Fruit fly (Drosophila melanogaster) whole organism, embryonic: ENCODE measurements around the gene CG14221.
A peak's percentile ranks its signal among the peaks of the same experiment; 100 is the strongest.

Experiments
- CG1024 ChIP-seq: fragments of 200-800 bp; sonication (Bioruptor generic); IDR thresholded peaks from 2 replicates; pipeline ENCODE4 v1.3.6; 2022; ENCODE audit warnings: missing biosample characterization, missing genetic modification characterization
- CG11504 ChIP-seq: fragments of 200-800 bp; sonication (Bioruptor generic); optimal IDR thresholded peaks from 3 replicates; lab custom pipeline; 2019; ENCODE audit warnings: missing biosample characterization, mild to moderate bottlenecking, missing genetic modification characterization, moderate library complexity
- CG11560 ChIP-seq: fragments of 200-800 bp; sonication (Bioruptor generic); IDR thresholded peaks from 3 replicates; pipeline ENCODE4 v1.3.6; 2022; ENCODE audit warnings: missing biosample characterization, missing genetic modification characterization
- CG11695 ChIP-seq: fragments of 200-800 bp; sonication (Bioruptor generic); IDR thresholded peaks from 3 replicates; pipeline ENCODE4 v1.3.6; 2022; ENCODE audit warnings: missing biosample characterization, missing genetic modification characterization
- CG14014 ChIP-seq: fragments of 200-800 bp; sonication (Bioruptor generic); IDR thresholded peaks from 2 replicates; pipeline ENCODE4 v1.3.6; 2022; ENCODE audit warnings: missing biosample characterization, missing genetic modification characterization
- CG14441 ChIP-seq: fragments of 200-800 bp; sonication (Bioruptor generic); IDR thresholded peaks from 2 replicates; pipeline ENCODE4 v1.3.6; 2022; ENCODE audit warnings: missing biosample characterization, missing genetic modification characterization
- CG14710 ChIP-seq: fragments of 200-800 bp; sonication (Bioruptor generic); optimal IDR thresholded peaks from 3 replicates; lab custom pipeline; 2019; ENCODE audit warnings: missing biosample characterization, mild to moderate bottlenecking, missing genetic modification characterization, moderate library complexity
- CG1529 ChIP-seq: fragments of 200-800 bp; sonication (Bioruptor generic); optimal IDR thresholded peaks from 3 replicates; lab custom pipeline; 2018; ENCODE audit warnings: missing biosample characterization, missing genetic modification characterization
- CG15479 ChIP-seq: fragments of 200-800 bp; sonication (Bioruptor generic); optimal IDR thresholded peaks from 3 replicates; lab custom pipeline; 2019; ENCODE audit warnings: missing biosample characterization, mild to moderate bottlenecking, missing genetic modification characterization, moderate library complexity
- CG15601 ChIP-seq: fragments of 200-800 bp; sonication (Bioruptor generic); optimal IDR thresholded peaks from 3 replicates; lab custom pipeline; 2019; ENCODE audit warnings: missing biosample characterization, mild to moderate bottlenecking, missing genetic modification characterization, moderate library complexity
- CG2129 ChIP-seq: fragments of 200-800 bp; sonication (Bioruptor generic); IDR thresholded peaks from 2 replicates; pipeline ENCODE4 v1.3.6; 2022; ENCODE audit warnings: missing biosample characterization, missing genetic modification characterization; ENCODE audit not compliant: partially characterized antibody
- CG2202 ChIP-seq: fragments of 200-800 bp; sonication (Bioruptor generic); optimal IDR thresholded peaks from 2 replicates; lab custom pipeline; 2018; ENCODE audit warnings: missing biosample characterization, mild to moderate bottlenecking, missing genetic modification characterization
- CG31224 ChIP-seq: fragments of 200-800 bp; sonication (Bioruptor generic); IDR thresholded peaks from 2 replicates; pipeline ENCODE4 v1.3.6; 2022; ENCODE audit warnings: missing biosample characterization, missing genetic modification characterization
- CG32532 ChIP-seq: fragments of 200-800 bp; sonication (Bioruptor generic); IDR thresholded peaks from 2 replicates; pipeline ENCODE4 v1.3.6; 2022; ENCODE audit warnings: missing biosample characterization, missing genetic modification characterization
- CG32767 ChIP-seq: fragments of 200-800 bp; sonication (Bioruptor generic); IDR thresholded peaks from 2 replicates; pipeline ENCODE4 v1.3.6; 2022; ENCODE audit warnings: missing biosample characterization, missing genetic modification characterization
- CG32772 ChIP-seq: fragments of 200-800 bp; sonication (Bioruptor generic); IDR thresholded peaks from 2 replicates; pipeline ENCODE4 v1.3.6; 2022; ENCODE audit warnings: missing biosample characterization, missing genetic modification characterization
- CG4360 ChIP-seq: fragments of 200-800 bp; sonication (Bioruptor generic); IDR thresholded peaks from 2 replicates; pipeline ENCODE4 v1.3.6; 2022; ENCODE audit warnings: missing biosample characterization, missing genetic modification characterization
- CG4424 ChIP-seq: fragments of 200-800 bp; sonication (Bioruptor generic); optimal IDR thresholded peaks from 3 replicates; lab custom pipeline; 2016; ENCODE audit warnings: missing biosample characterization, missing genetic modification characterization
- CG4730 ChIP-seq: fragments of 200-800 bp; sonication (Bioruptor generic); IDR thresholded peaks from 2 replicates; pipeline ENCODE4 v1.3.6; 2022; ENCODE audit warnings: missing biosample characterization, missing genetic modification characterization
- CG6854 ChIP-seq: fragments of 200-800 bp; sonication (Bioruptor generic); optimal IDR thresholded peaks from 3 replicates; lab custom pipeline; 2017; ENCODE audit warnings: missing biosample characterization, mild to moderate bottlenecking, missing genetic modification characterization
- CG8388 ChIP-seq: fragments of 200-800 bp; sonication (Bioruptor generic); optimal IDR thresholded peaks from 2 replicates; lab custom pipeline; 2019; ENCODE audit warnings: missing biosample characterization, mild to moderate bottlenecking, missing genetic modification characterization, moderate library complexity
- CG9797 ChIP-seq: fragments of 200-800 bp; sonication (Bioruptor generic); optimal IDR thresholded peaks from 3 replicates; lab custom pipeline; 2018; ENCODE audit warnings: missing biosample characterization, mild to moderate bottlenecking, missing genetic modification characterization
- CG9876 ChIP-seq: fragments of 200-800 bp; sonication (Bioruptor generic); optimal IDR thresholded peaks from 2 replicates; lab custom pipeline; 2016; ENCODE audit warnings: missing biosample characterization, missing genetic modification characterization
- Doc2 ChIP-seq: fragments of 200-800 bp; sonication (Bioruptor generic); IDR thresholded peaks from 2 replicates; pipeline ENCODE4 v1.3.6; 2022; ENCODE audit warnings: missing biosample characterization, missing genetic modification characterization
- E2f2 ChIP-seq: fragments of 200-800 bp; sonication (Bioruptor generic); IDR thresholded peaks from 2 replicates; pipeline ENCODE4 v1.3.6; 2022; ENCODE audit warnings: missing biosample characterization, missing genetic modification characterization
- Ets97D ChIP-seq: fragments of 200-800 bp; sonication (Bioruptor generic); optimal IDR thresholded peaks from 3 replicates; lab custom pipeline; 2016; ENCODE audit warnings: missing biosample characterization, missing genetic modification characterization
- H2.0 ChIP-seq: fragments of 200-800 bp; sonication (Bioruptor generic); IDR thresholded peaks from 2 replicates; pipeline ENCODE4 v1.3.6; 2022; ENCODE audit warnings: missing biosample characterization, missing genetic modification characterization
- HLH54F ChIP-seq: fragments of 200-800 bp; sonication (Bioruptor generic); optimal IDR thresholded peaks from 3 replicates; lab custom pipeline; 2016; ENCODE audit warnings: missing biosample characterization, missing genetic modification characterization
- Hand ChIP-seq: fragments of 200-800 bp; sonication (Bioruptor generic); optimal IDR thresholded peaks from 2 replicates; lab custom pipeline; 2017; ENCODE audit warnings: mild to moderate bottlenecking, missing biosample characterization, missing genetic modification reagents, missing genetic modification characterization
- HmgD ChIP-seq: fragments of 200-800 bp; sonication (Bioruptor generic); optimal IDR thresholded peaks from 3 replicates; lab custom pipeline; 2016; ENCODE audit warnings: missing biosample characterization, missing genetic modification characterization
- Hmx ChIP-seq: fragments of 200-800 bp; sonication (Bioruptor generic); optimal IDR thresholded peaks from 2 replicates; lab custom pipeline; 2016; ENCODE audit warnings: missing biosample characterization, missing genetic modification characterization
- Kr ChIP-seq: fragments of 200-800 bp; sonication (Bioruptor generic); optimal IDR thresholded peaks from 2 replicates; lab custom pipeline; 2017; ENCODE audit warnings: missing biosample characterization, mild to moderate bottlenecking, missing genetic modification characterization
- MBD-R2 ChIP-seq: fragments of 200-800 bp; sonication (Bioruptor generic); IDR thresholded peaks from 2 replicates; pipeline ENCODE4 v1.3.6; 2022; ENCODE audit warnings: missing biosample characterization, missing genetic modification characterization
- NC2α ChIP-seq: fragments of 200-800 bp; sonication (Bioruptor generic); optimal IDR thresholded peaks from 2 replicates; lab custom pipeline; 2016; ENCODE audit warnings: missing biosample characterization, missing genetic modification characterization
- NK7.1 ChIP-seq: fragments of 200-800 bp; sonication (Bioruptor generic); optimal IDR thresholded peaks from 3 replicates; lab custom pipeline; 2016; ENCODE audit warnings: missing biosample characterization, missing genetic modification characterization
- Oli ChIP-seq: fragments of 200-800 bp; sonication (Bioruptor generic); optimal IDR thresholded peaks from 2 replicates; lab custom pipeline; 2018; ENCODE audit warnings: missing biosample characterization, mild to moderate bottlenecking, missing genetic modification characterization, moderate library complexity
- Optix ChIP-seq: fragments of 200-800 bp; sonication (Bioruptor generic); IDR thresholded peaks from 3 replicates; pipeline ENCODE4 v1.3.6; 2022; ENCODE audit warnings: missing biosample characterization, missing genetic modification characterization
- Side ChIP-seq: fragments of 200-800 bp; sonication (Bioruptor generic); optimal IDR thresholded peaks from 2 replicates; lab custom pipeline; 2016; ENCODE audit warnings: missing biosample characterization, missing genetic modification characterization
- Usf ChIP-seq: fragments of 200-800 bp; sonication (Bioruptor generic); optimal IDR thresholded peaks from 2 replicates; lab custom pipeline; 2017; ENCODE audit warnings: missing genotype, missing biosample characterization, missing genetic modification characterization
- bbx ChIP-seq: fragments of 200-800 bp; sonication (Bioruptor generic); IDR thresholded peaks from 2 replicates; pipeline ENCODE4 v1.3.6; 2022; ENCODE audit warnings: missing biosample characterization, missing genetic modification characterization; ENCODE audit not compliant: partially characterized antibody
- bsh ChIP-seq, 2 experiments: fragments of 200-800 bp; sonication (Bioruptor generic); optimal IDR thresholded peaks; 2 replicates each; lab custom pipeline; 2017 to 2018; ENCODE audit warnings: mild to moderate bottlenecking in 2 of 2, missing biosample characterization in 2 of 2, missing genetic modification characterization in 2 of 2, moderate library complexity in 1 of 2
- cwo ChIP-seq: fragments of 200-800 bp; sonication (Bioruptor generic); optimal IDR thresholded peaks from 3 replicates; lab custom pipeline; 2017; ENCODE audit warnings: missing biosample characterization, missing genetic modification characterization, mild to moderate bottlenecking, moderate library complexity, missing genetic modification reagents
- danr ChIP-seq: fragments of 200-800 bp; sonication (Bioruptor generic); IDR thresholded peaks from 2 replicates; pipeline ENCODE4 v1.3.6; 2022; ENCODE audit warnings: missing biosample characterization, missing genetic modification characterization
- emc ChIP-seq: fragments of 200-800 bp; sonication (Bioruptor generic); optimal IDR thresholded peaks from 2 replicates; lab custom pipeline; 2016; ENCODE audit warnings: missing biosample characterization, missing genetic modification characterization
- jigr1 ChIP-seq: fragments of 200-800 bp; sonication (Bioruptor generic); IDR thresholded peaks from 3 replicates; pipeline ENCODE4 v1.3.6; 2022; ENCODE audit warnings: missing biosample characterization, missing genetic modification characterization
- kni ChIP-seq: fragments of 200-800 bp; sonication (Bioruptor generic); optimal IDR thresholded peaks from 3 replicates; lab custom pipeline; 2017; ENCODE audit warnings: mild to moderate bottlenecking, missing biosample characterization, missing genetic modification reagents, missing genetic modification characterization
- prd ChIP-seq, 3 experiments: fragments of >200 bp in 2 of 3; fragments of 200-800 bp in 1 of 3; sonication (Bioruptor generic) in 1 of 3; optimal IDR thresholded peaks in 2 of 3; IDR thresholded peaks in 1 of 3; 2 replicates in 2 of 3; 3 replicates in 1 of 3; pipeline versions ENCODE4 v1.3.6 to Lab custom; 2017 to 2022; ENCODE audit warnings: missing biosample characterization in 1 of 3, missing genetic modification characterization in 1 of 3
- tgo ChIP-seq: fragments of 200-800 bp; sonication (Bioruptor generic); IDR thresholded peaks from 3 replicates; pipeline ENCODE4 v1.3.6; 2022; ENCODE audit warnings: missing biosample characterization, missing genetic modification characterization
- trem ChIP-seq: fragments of 200-800 bp; optimal IDR thresholded peaks from 3 replicates; lab custom pipeline; 2019; ENCODE audit warnings: missing biosample characterization, mild to moderate bottlenecking, missing genetic modification characterization, moderate library complexity
- zfh2 ChIP-seq: fragments of 200-800 bp; sonication (Bioruptor generic); optimal IDR thresholded peaks from 2 replicates; lab custom pipeline; 2016; ENCODE audit warnings: missing biosample characterization, missing genetic modification characterization

Gene CG14221

dm6 chrX:19637434-19638327, 16.6 kb upstream of the CG14221 start (continued):
- TF ChIP-seq CG1024 (GFP tag; lab: Robert Waterston, UW) (no peak), CG15601 (no peak), cwo (no peak), kni (GFP tag; lab: Kevin White, UChicago) (no peak), Doc2 (no peak), CG8388 (GFP tag; lab: Kevin White, UChicago) (no peak), Ets97D (GFP tag; lab: Kevin White, UChicago) (no peak), Optix (GFP tag; lab: Robert Waterston, UW) (no peak), CG14710 (tag; lab: Kevin White, UChicago) (no peak), CG32772 (no peak), bbx (no peak), Oli (tag; lab: Kevin White, UChicago) (no peak), E2f2 (no peak), HLH54F (GFP tag; lab: Kevin White, UChicago) (no peak), CG11695 (GFP tag; lab: Robert Waterston, UW) (no peak), CG32532 (GFP tag; lab: Robert Waterston, UW) (no peak), MBD-R2 (no peak; the same call in 1 of the 2 replicates), HmgD (GFP tag; lab: Kevin White, UChicago) (no peak), tgo (GFP tag; lab: Robert Waterston, UW) (no peak), bsh (GFP tag; optimal IDR thresholded peaks at IDR 0.05; lab: Kevin White, UChicago) (no peak), CG15479 (GFP tag; lab: Kevin White, UChicago) (peak; percentile 95), H2.0 (GFP tag; lab: Robert Waterston, UW) (no peak), Kr (no peak), CG9797 (GFP tag; lab: Kevin White, UChicago) (no peak), NC2α (no peak), Hand (GFP tag; lab: Kevin White, UChicago) (no peak), CG14014 (no peak), CG4730 (no peak), CG2129 (GFP tag; lab: Robert Waterston, UW) (no peak), trem (tag; lab: Kevin White, UChicago) (no peak), danr (no peak), Usf (GFP tag; lab: Kevin White, UChicago) (no peak), emc (GFP tag; lab: Kevin White, UChicago) (no peak), CG2202 (tag; lab: Kevin White, UChicago) (no peak), CG4424 (GFP tag; lab: Kevin White, UChicago) (no peak), CG9876 (GFP tag; lab: Kevin White, UChicago) (no peak), CG11560 (tag; lab: Robert Waterston, UW) (no peak), CG31224 (GFP tag; lab: Robert Waterston, UW) (no peak), CG1529 (no peak), Side (no peak), CG4360 (GFP tag; lab: Robert Waterston, UW) (peak; percentile 57), CG6854 (GFP tag; lab: Kevin White, UChicago) (no peak), jigr1 (no peak), NK7.1 (GFP tag; lab: Kevin White, UChicago) (no peak), Hmx (GFP tag; lab: Kevin White, UChicago) (no peak), prd (optimal IDR thresholded peaks at IDR 0.05; lab: Kevin White, UChicago) (no peak), prd (GFP tag; IDR thresholded peaks at IDR 0.05; lab: Robert Waterston, UW) (no peak), CG11504 (tag; lab: Kevin White, UChicago) (no peak), zfh2 (GFP tag; lab: Kevin White, UChicago) (no peak), CG32767 (GFP tag; lab: Robert Waterston, UW) (no peak), CG14441 (GFP tag; lab: Robert Waterston, UW) (no peak)
